Fruit fly (Drosophila melanogaster) whole organism, embryonic: Measurements from ENCODE around the gene CG14851.

Source experiments
- Antp ChIP-seq: fragments of 200-800 bp; sonication (Bioruptor generic); optimal IDR thresholded peaks from 3 replicates; lab custom pipeline; 2016; ENCODE audit warnings: missing biosample characterization, missing genetic modification characterization
- CG10147 ChIP-seq: fragments of 200-800 bp; sonication (Bioruptor generic); optimal IDR thresholded peaks from 2 replicates; lab custom pipeline; 2019; ENCODE audit warnings: missing biosample characterization, mild to moderate bottlenecking, missing genetic modification characterization, moderate library complexity
- CG10431 ChIP-seq: fragments of 200-800 bp; sonication (Bioruptor generic); optimal IDR thresholded peaks from 3 replicates; lab custom pipeline; 2018; ENCODE audit warnings: missing biosample characterization, mild to moderate bottlenecking, missing genetic modification characterization
- CG11504 ChIP-seq: fragments of 200-800 bp; sonication (Bioruptor generic); optimal IDR thresholded peaks from 3 replicates; lab custom pipeline; 2019; ENCODE audit warnings: missing biosample characterization, mild to moderate bottlenecking, missing genetic modification characterization, moderate library complexity
- CG11723 ChIP-seq: fragments of 200-800 bp; sonication (Bioruptor generic); optimal IDR thresholded peaks from 2 replicates; lab custom pipeline; 2017; ENCODE audit warnings: missing biosample characterization, mild to moderate bottlenecking, missing genetic modification characterization
- CG12155 ChIP-seq: fragments of 200-800 bp; sonication (Bioruptor generic); optimal IDR thresholded peaks from 3 replicates; lab custom pipeline; 2016; ENCODE audit warnings: missing biosample characterization, missing genetic modification characterization
- CG15073 ChIP-seq: fragments of 200-800 bp; sonication (Bioruptor generic); optimal IDR thresholded peaks from 2 replicates; lab custom pipeline; 2016; ENCODE audit warnings: missing biosample characterization, missing genetic modification characterization
- CG1602 ChIP-seq: fragments of 200-800 bp; sonication (Bioruptor generic); optimal IDR thresholded peaks from 3 replicates; lab custom pipeline; 2016; ENCODE audit warnings: missing biosample characterization, missing genetic modification characterization
- CG17328 ChIP-seq: fragments of 200-800 bp; sonication (Bioruptor generic); IDR thresholded peaks from 2 replicates; pipeline ENCODE4 v1.3.6; 2022; ENCODE audit warnings: missing biosample characterization, missing genetic modification characterization
- CG3726 ChIP-seq: fragments of 200-800 bp; sonication (Bioruptor generic); IDR thresholded peaks from 3 replicates; pipeline ENCODE4, ENCODE4 v1.3.6; 2022; ENCODE audit warnings: missing biosample characterization, missing genetic modification characterization
- CG4707 ChIP-seq: fragments of 200-800 bp; sonication (Bioruptor generic); optimal IDR thresholded peaks from 2 replicates; lab custom pipeline; 2018; ENCODE audit warnings: missing biosample characterization, mild to moderate bottlenecking, missing genetic modification characterization, moderate library complexity
- CG4854 ChIP-seq: fragments of 200-800 bp; sonication (Bioruptor generic); optimal IDR thresholded peaks from 2 replicates; lab custom pipeline; 2016; ENCODE audit warnings: missing biosample characterization, missing genetic modification characterization, inconsistent platforms
- CG6854 ChIP-seq: fragments of 200-800 bp; sonication (Bioruptor generic); optimal IDR thresholded peaks from 3 replicates; lab custom pipeline; 2017; ENCODE audit warnings: missing biosample characterization, mild to moderate bottlenecking, missing genetic modification characterization
- CG7372 ChIP-seq: fragments of 200-800 bp; sonication (Bioruptor generic); IDR thresholded peaks from 2 replicates; pipeline ENCODE4 v1.3.6; 2022; ENCODE audit warnings: missing biosample characterization, missing genetic modification characterization
- Deaf1 ChIP-seq: fragments of 200-800 bp; optimal IDR thresholded peaks from 3 replicates; lab custom pipeline; 2019; ENCODE audit warnings: missing biosample characterization, mild to moderate bottlenecking, missing genetic modification characterization, moderate library complexity
- Dip3 ChIP-seq: fragments of 200-800 bp; sonication (Bioruptor generic); optimal IDR thresholded peaks from 3 replicates; lab custom pipeline; 2016; ENCODE audit warnings: missing biosample characterization, missing genetic modification characterization
- Drgx ChIP-seq: fragments of 200-800 bp; sonication (Bioruptor generic); IDR thresholded peaks from 2 replicates; pipeline ENCODE4 v1.3.6; 2022; ENCODE audit warnings: missing biosample characterization, missing genetic modification characterization
- Ets97D ChIP-seq: fragments of 200-800 bp; sonication (Bioruptor generic); optimal IDR thresholded peaks from 3 replicates; lab custom pipeline; 2016; ENCODE audit warnings: missing biosample characterization, missing genetic modification characterization
- HmgZ ChIP-seq: fragments of 200-800 bp; sonication (Bioruptor generic); optimal IDR thresholded peaks from 2 replicates; lab custom pipeline; 2018; ENCODE audit warnings: missing biosample characterization, mild to moderate bottlenecking, missing genetic modification characterization
- Neu2 ChIP-seq: fragments of 200-800 bp; sonication (Bioruptor generic); optimal IDR thresholded peaks from 3 replicates; lab custom pipeline; 2016; ENCODE audit warnings: missing biosample characterization, missing genetic modification characterization, borderline replicate concordance
- Ptx1 ChIP-seq: fragments of 200-800 bp; sonication (Bioruptor generic); IDR thresholded peaks from 2 replicates; pipeline ENCODE4 v1.3.6; 2022; ENCODE audit warnings: missing biosample characterization, missing genetic modification characterization
- aop ChIP-seq: fragments of 200-800 bp; sonication (Bioruptor generic); IDR thresholded peaks from 2 replicates; pipeline ENCODE4 v1.3.6; 2022; ENCODE audit warnings: missing biosample characterization, missing genetic modification characterization
- ase ChIP-seq: fragments of 200-800 bp; sonication (Bioruptor generic); IDR thresholded peaks from 3 replicates; pipeline ENCODE4 v1.3.6; 2022; ENCODE audit warnings: missing biosample characterization, missing genetic modification characterization
- ato ChIP-seq: fragments of 200-800 bp; sonication (Bioruptor generic); IDR thresholded peaks from 2 replicates; pipeline ENCODE4 v1.3.6; 2022; ENCODE audit warnings: missing biosample characterization, missing genetic modification characterization; ENCODE audit not compliant: partially characterized antibody
- bsh ChIP-seq, 2 experiments: fragments of 200-800 bp; sonication (Bioruptor generic); optimal IDR thresholded peaks; 2 replicates each; lab custom pipeline; 2017 to 2018; ENCODE audit warnings: mild to moderate bottlenecking in 2 of 2, missing biosample characterization in 2 of 2, missing genetic modification characterization in 2 of 2, moderate library complexity in 1 of 2
- btn ChIP-seq: fragments of 200-800 bp; sonication (Bioruptor generic); optimal IDR thresholded peaks from 2 replicates; lab custom pipeline; 2016; ENCODE audit warnings: missing biosample characterization, missing genetic modification characterization
- dysf ChIP-seq: fragments of 200-800 bp; sonication (Bioruptor generic); IDR thresholded peaks from 3 replicates; pipeline ENCODE4 v1.3.6; 2022; ENCODE audit warnings: missing biosample characterization, missing genetic modification characterization
- fd64A ChIP-seq: fragments of 200-800 bp; sonication (Bioruptor generic); optimal IDR thresholded peaks from 3 replicates; lab custom pipeline; 2018; ENCODE audit warnings: missing biosample characterization, mild to moderate bottlenecking, missing genetic modification characterization
- ftz-f1 ChIP-seq: fragments of 200-800 bp; sonication (Bioruptor generic); optimal IDR thresholded peaks from 2 replicates; lab custom pipeline; 2016; ENCODE audit warnings: missing biosample characterization, missing genetic modification characterization
- gce ChIP-seq: fragments of 200-800 bp; sonication (Bioruptor generic); IDR thresholded peaks from 3 replicates; pipeline ENCODE4 v1.3.6; 2022; ENCODE audit warnings: missing biosample characterization, missing genetic modification characterization
- gem ChIP-seq: fragments of 200-800 bp; sonication (Bioruptor generic); optimal IDR thresholded peaks from 2 replicates; lab custom pipeline; 2019; ENCODE audit warnings: missing biosample characterization, mild to moderate bottlenecking, missing genetic modification characterization, moderate library complexity
- grn ChIP-seq: fragments of 200-800 bp; sonication (Bioruptor generic); optimal IDR thresholded peaks from 3 replicates; lab custom pipeline; 2017; ENCODE audit warnings: missing biosample characterization, missing genetic modification characterization
- gsb-n ChIP-seq: fragments of 200-800 bp; sonication (Bioruptor generic); optimal IDR thresholded peaks from 3 replicates; lab custom pipeline; 2018; ENCODE audit warnings: missing biosample characterization, mild to moderate bottlenecking, missing genetic modification characterization
- ham ChIP-seq: fragments of 200-800 bp; sonication (Bioruptor generic); IDR thresholded peaks from 2 replicates; pipeline ENCODE4 v1.3.6; 2022; ENCODE audit warnings: missing biosample characterization, missing genetic modification characterization
- lbe ChIP-seq: fragments of 200-800 bp; sonication (Bioruptor generic); optimal IDR thresholded peaks from 2 replicates; lab custom pipeline; 2016; ENCODE audit warnings: missing biosample characterization, mild to moderate bottlenecking, missing genetic modification characterization
- lmd ChIP-seq: fragments of 200-800 bp; sonication (Bioruptor generic); IDR thresholded peaks from 2 replicates; pipeline ENCODE4 v1.3.6; 2022; ENCODE audit warnings: missing biosample characterization, missing genetic modification characterization
- lov ChIP-seq, 2 experiments: fragments of 200-800 bp in 1 of 2; fragments of >200 bp in 1 of 2; sonication (Bioruptor generic) in 1 of 2; IDR thresholded peaks in 1 of 2; optimal IDR thresholded peaks in 1 of 2; 2 replicates in 1 of 2; 3 replicates in 1 of 2; pipeline versions ENCODE4 v1.3.6 to Lab custom; 2017 to 2022; ENCODE audit warnings: missing biosample characterization in 1 of 2, missing genetic modification characterization in 1 of 2
- mam ChIP-seq: fragments of 200-800 bp; sonication (Bioruptor generic); optimal IDR thresholded peaks from 3 replicates; lab custom pipeline; 2016; ENCODE audit warnings: missing biosample characterization, missing genetic modification characterization
- nau ChIP-seq: fragments of 200-800 bp; sonication (Bioruptor generic); optimal IDR thresholded peaks from 3 replicates; lab custom pipeline; 2017; ENCODE audit warnings: missing biosample characterization, mild to moderate bottlenecking, missing genetic modification characterization, missing genetic modification reagents
- nmo ChIP-seq: fragments of 200-800 bp; sonication (Bioruptor generic); optimal IDR thresholded peaks from 2 replicates; lab custom pipeline; 2018; ENCODE audit warnings: missing biosample characterization, mild to moderate bottlenecking, missing genetic modification characterization, moderate library complexity
- nom ChIP-seq: fragments of 200-800 bp; sonication (Bioruptor generic); optimal IDR thresholded peaks from 2 replicates; lab custom pipeline; 2017; ENCODE audit warnings: missing biosample characterization, missing genetic modification characterization, mild to moderate bottlenecking, moderate library complexity, missing genetic modification reagents
- pan ChIP-seq, 4 experiments: fragments of >200 bp in 3 of 4; fragments of 200-800 bp in 1 of 4; sonication (Bioruptor generic) in 1 of 4; optimal IDR thresholded peaks in 3 of 4; IDR thresholded peaks in 1 of 4; 2 replicates each; pipeline versions ENCODE4 v1.3.6 to Lab custom; 2017 to 2022; ENCODE audit warnings: missing biosample characterization in 2 of 4, missing genetic modification characterization in 2 of 4, mixed read lengths in 1 of 4
- pfk ChIP-seq: fragments of 200-800 bp; sonication (Bioruptor generic); optimal IDR thresholded peaks from 2 replicates; lab custom pipeline; 2018; ENCODE audit warnings: missing biosample characterization, mild to moderate bottlenecking, missing genetic modification characterization, moderate library complexity
- phol ChIP-seq: fragments of 200-800 bp; sonication (Bioruptor generic); optimal IDR thresholded peaks from 3 replicates; lab custom pipeline; 2018; ENCODE audit warnings: missing biosample characterization, mild to moderate bottlenecking, missing genetic modification characterization, moderate library complexity
- pum ChIP-seq: fragments of 200-800 bp; sonication (Bioruptor generic); optimal IDR thresholded peaks from 2 replicates; lab custom pipeline; 2016; ENCODE audit warnings: missing biosample characterization, missing genetic modification characterization
- sens ChIP-seq: fragments of 200-800 bp; sonication (Bioruptor generic); peaks from one replicate; lab custom pipeline; 2016; ENCODE audit warnings: missing biosample characterization, missing genetic modification characterization
- wor ChIP-seq: fragments of 200-800 bp; sonication (Bioruptor generic); IDR thresholded peaks from 2 replicates; pipeline ENCODE4 v1.3.6; 2022; ENCODE audit warnings: missing biosample characterization, missing genetic modification characterization

The CG14851 gene

dm6 chr3R:14608892-14609692 is 47.0 kb downstream of the CG14851 start, which contains the start of gene CG14853 (continued):
- TF ChIP-seq ato (GFP tag; lab: Robert Waterston, UW) (no peak), lbe (GFP tag; lab: Kevin White, UChicago) (no peak), HmgZ (tag; lab: Kevin White, UChicago) (peak; percentile 71), CG10147 (GFP tag; lab: Kevin White, UChicago) (no peak), Drgx (GFP tag; lab: Robert Waterston, UW) (no peak; the same call in 1 of the 2 replicates), bsh (GFP tag; optimal IDR thresholded peaks at IDR 0.05; lab: Kevin White, UChicago) (peak in 1 of 2 experiments; percentile 88), nau (GFP tag; lab: Kevin White, UChicago) (peak; percentile 84), Ets97D (GFP tag; lab: Kevin White, UChicago) (peak; percentile 97), CG4707 (GFP tag; lab: Kevin White, UChicago) (peak; percentile 70), dysf (peak; percentile 79; the same call in 2 of the 3 replicates), gem (peak; percentile 89), lmd (peak; percentile 78), sens (GFP tag; lab: Kevin White, UChicago) (peak; percentile 86), CG1602 (GFP tag; lab: Kevin White, UChicago) (peak; percentile 81), aop (GFP tag; lab: Robert Waterston, UW) (peak; percentile 49; the same call in 1 of the 2 replicates), nmo (GFP tag; lab: Kevin White, UChicago) (peak; percentile 85), ftz-f1 (no peak), CG17328 (GFP tag; lab: Robert Waterston, UW) (peak; percentile 82), CG3726 (GFP tag; lab: Robert Waterston, UW) (no peak), Dip3 (GFP tag; lab: Kevin White, UChicago) (no peak), CG10431 (peak; percentile 64), Neu2 (GFP tag; lab: Kevin White, UChicago) (no peak), CG4854 (GFP tag; lab: Kevin White, UChicago) (no peak), Antp (GFP tag; lab: Kevin White, UChicago) (no peak), pfk (GFP tag; lab: Kevin White, UChicago) (peak; percentile 65), gsb-n (tag; lab: Kevin White, UChicago) (peak; percentile 29), CG12155 (GFP tag; lab: Kevin White, UChicago) (peak; percentile 73), pan (optimal IDR thresholded peaks at IDR 0.05; lab: Kevin White, UChicago) (no peak), pan (GFP tag; optimal IDR thresholded peaks at IDR 0.05 in 1 of 2, IDR thresholded peaks at IDR 0.05 in 1 of 2) (peak in 1 of 2 experiments; percentile 87), wor (peak; percentile 81), fd64A (GFP tag; lab: Kevin White, UChicago) (peak; percentile 85), CG11723 (GFP tag; lab: Kevin White, UChicago) (peak; percentile 30), CG6854 (GFP tag; lab: Kevin White, UChicago) (peak; percentile 61), Deaf1 (peak; percentile 60), pum (GFP tag; lab: Kevin White, UChicago) (no peak), CG15073 (no peak), lov (optimal IDR thresholded peaks at IDR 0.05; lab: Kevin White, UChicago) (no peak), lov (GFP tag; IDR thresholded peaks at IDR 0.05; lab: Robert Waterston, UW) (peak; percentile 77; the same call in 1 of the 3 replicates), phol (tag; lab: Kevin White, UChicago) (peak; percentile 83), ham (GFP tag; lab: Robert Waterston, UW) (no peak), Ptx1 (GFP tag; lab: Robert Waterston, UW) (peak; percentile 76), nom (GFP tag; lab: Kevin White, UChicago) (no peak), CG11504 (tag; lab: Kevin White, UChicago) (peak; percentile 81), grn (peak; percentile 34), CG7372 (GFP tag; lab: Robert Waterston, UW) (peak; percentile 67), mam (GFP tag; lab: Kevin White, UChicago) (peak; percentile 39), ase (peak; percentile 67; the same call in 2 of the 3 replicates), btn (GFP tag; lab: Kevin White, UChicago) (peak; percentile 62), gce (peak; percentile 77; the same call in 2 of the 3 replicates)
